Worm (Caenorhabditis elegans): Measurements from ENCODE around the gene ufbp-1.

ufbp-1 gene

ce11 chrIII:8446940-8447403 lies 3.6 kb upstream of the ufbp-1 start, which contains the start of gene rpn-3 (continued):
- peak; percentile 99 for TF ChIP-seq mcd-1 (GFP tag; IDR thresholded peaks at IDR 0.05)
- TF ChIP-seq xnd-1 (tag; optimal IDR thresholded peaks at IDR 0.05) = peak; percentile 69
- TF ChIP-seq hlh-12 (tag; optimal IDR thresholded peaks at IDR 0.05) = no peak
- peak; percentile 96 for TF ChIP-seq lin-40 (tag; optimal IDR thresholded peaks at IDR 0.05)
- no peak for TF ChIP-seq bed-1 (GFP tag; IDR thresholded peaks at IDR 0.05)
- TF ChIP-seq nfyb-1 (GFP tag; IDR thresholded peaks at IDR 0.05) = peak; percentile 95
- TF ChIP-seq sea-2 (GFP tag; IDR thresholded peaks at IDR 0.05) = no peak
- peak; percentile 79 for TF ChIP-seq tbp1 (GFP tag; optimal IDR thresholded peaks at IDR 0.05)
- peak; percentile 83; the same call in 1 of the 2 replicates for TF ChIP-seq let-526 (GFP tag; IDR thresholded peaks at IDR 0.05)
- no peak for TF ChIP-seq fkh-3 (tag; optimal IDR thresholded peaks at IDR 0.05)
- no peak for TF ChIP-seq nhr-120 (GFP tag; IDR thresholded peaks at IDR 0.05)
- no peak for TF ChIP-seq dpff-1 (tag; optimal IDR thresholded peaks at IDR 0.05)
- no peak for TF ChIP-seq ama-1 (optimal IDR thresholded peaks at IDR 0.05)
- TF ChIP-seq ama-1 (GFP tag; optimal IDR thresholded peaks at IDR 0.05) = no peak
- TF ChIP-seq chd-7 (tag; optimal IDR thresholded peaks at IDR 0.05) = peak; percentile 49
- peak; percentile 98 for TF ChIP-seq ekl-4 (GFP tag; IDR thresholded peaks at IDR 0.05)
- peak; percentile 64 for TF ChIP-seq dpl-1 (GFP tag; optimal IDR thresholded peaks at IDR 0.05)
- no peak for TF ChIP-seq ets-4 (GFP tag; optimal IDR thresholded peaks at IDR 0.05)
- TF ChIP-seq attf-6 (GFP tag; IDR thresholded peaks at IDR 0.05) = peak; percentile 48; the same call in 1 of the 2 replicates
- no peak for TF ChIP-seq ceh-40 (GFP tag; IDR thresholded peaks at IDR 0.05)
- TF ChIP-seq mel-28 (tag; optimal IDR thresholded peaks at IDR 0.05; ENCODE audit: borderline replicate concordance) = peak; percentile 3
- TF ChIP-seq nhr-90 (tag; optimal IDR thresholded peaks at IDR 0.05) = no peak
- no peak for TF ChIP-seq him-1 (tag; optimal IDR thresholded peaks at IDR 0.05)
- peak; percentile 69 for TF ChIP-seq efl-1 (GFP tag; optimal IDR thresholded peaks at IDR 0.05)
- peak; percentile 79 for TF ChIP-seq F23B12.7 (tag; optimal IDR thresholded peaks at IDR 0.05; ENCODE audit: insufficient read depth)
- peak; percentile 68; the same call in 1 of the 2 replicates for TF ChIP-seq ztf-28 (GFP tag; IDR thresholded peaks at IDR 0.05)
- TF ChIP-seq ztf-6 (GFP tag; IDR thresholded peaks at IDR 0.05) = 0 out of 2 replicates have a peak, but pooled peaks have one; percentile 13
- peak; percentile 90 for TF ChIP-seq ceh-27 (GFP tag; optimal IDR thresholded peaks at IDR 0.05)
- TF ChIP-seq aptf-3 (GFP tag; IDR thresholded peaks at IDR 0.05) = 0 out of 2 replicates have a peak, but pooled peaks have one; percentile 32
- TF ChIP-seq B0336.3 (GFP tag; IDR thresholded peaks at IDR 0.05) = peak; percentile 85
- TF ChIP-seq F52B5.7 (tag; optimal IDR thresholded peaks at IDR 0.05) = no peak
- peak; percentile 58; the same call in 1 of the 2 replicates for TF ChIP-seq B0019.2 (GFP tag; conservative IDR thresholded peaks at IDR 0.05)
- TF ChIP-seq ceh-91 (GFP tag; IDR thresholded peaks at IDR 0.05) = peak; percentile 80
- TF ChIP-seq madf-3 (GFP tag; IDR thresholded peaks at IDR 0.05) = peak; percentile 94
- no peak for TF ChIP-seq mes-4 (tag; optimal IDR thresholded peaks at IDR 0.05)
- peak; percentile 17 for TF ChIP-seq hrde-1 (tag; optimal IDR thresholded peaks at IDR 0.05; ENCODE audit: borderline replicate concordance)
- peak; percentile 89 for TF ChIP-seq ZK185.1 (tag; optimal IDR thresholded peaks at IDR 0.05; ENCODE audit: poor library complexity, severe bottlenecking)
- TF ChIP-seq somi-1 (GFP tag; optimal IDR thresholded peaks at IDR 0.05) = peak; percentile 83
- TF ChIP-seq unc-130 (GFP tag; optimal IDR thresholded peaks at IDR 0.05) = peak; percentile 49
- TF ChIP-seq nfya-1 (tag; optimal IDR thresholded peaks at IDR 0.05; ENCODE audit: borderline replicate concordance, insufficient read depth) = no peak
- TF ChIP-seq nhr-179 (tag; optimal IDR thresholded peaks at IDR 0.05) = no peak
- peak; percentile 79 for TF ChIP-seq athp-1 (tag; optimal IDR thresholded peaks at IDR 0.05)
- peak; percentile 89 for TF ChIP-seq atf-7 (tag; optimal IDR thresholded peaks at IDR 0.05)
- peak; percentile 89; the same call in 1 of the 2 replicates for TF ChIP-seq C17E4.6 (GFP tag; IDR thresholded peaks at IDR 0.05)
- TF ChIP-seq Y67H2A.10 (GFP tag; conservative IDR thresholded peaks at IDR 0.05) = peak; percentile 87
- TF ChIP-seq F55B11.4 (tag; optimal IDR thresholded peaks at IDR 0.05; ENCODE audit: borderline replicate concordance, insufficient read depth) = no peak
- no peak for TF ChIP-seq F57C9.4 (tag; optimal IDR thresholded peaks at IDR 0.05)
- peak; percentile 87 for TF ChIP-seq D2030.7 (GFP tag; IDR thresholded peaks at IDR 0.05)
- no peak for TF ChIP-seq F37B4.10 (GFP tag; IDR thresholded peaks at IDR 0.05)
